Fruit fly (Drosophila melanogaster) whole organism, embryonic: ENCODE results near the gene Tim9b.

ENCODE experiments used
- Bdp1 ChIP-seq: fragments of 200-800 bp; sonication (Bioruptor generic); optimal IDR thresholded peaks from 3 replicates; lab custom pipeline; 2016; ENCODE audit warnings: missing biosample characterization, missing genetic modification characterization
- C15 ChIP-seq: fragments of 200-800 bp; sonication (Bioruptor generic); IDR thresholded peaks from 3 replicates; pipeline ENCODE4 v1.3.6; 2022; ENCODE audit warnings: missing biosample characterization, missing genetic modification characterization
- CG10565 ChIP-seq: fragments of 200-800 bp; sonication (Bioruptor generic); optimal IDR thresholded peaks from 3 replicates; lab custom pipeline; 2016; ENCODE audit warnings: missing biosample characterization, mild to moderate bottlenecking, missing genetic modification characterization
- CG10654 ChIP-seq: fragments of 200-800 bp; sonication (Bioruptor generic); optimal IDR thresholded peaks from 2 replicates; lab custom pipeline; 2016; ENCODE audit warnings: missing biosample characterization, missing genetic modification characterization
- CG12659 ChIP-seq: fragments of 200-800 bp; sonication (Bioruptor generic); optimal IDR thresholded peaks from 3 replicates; lab custom pipeline; 2017; ENCODE audit warnings: mild to moderate bottlenecking, missing biosample characterization, missing genetic modification reagents, missing genetic modification characterization
- CG13424 ChIP-seq: fragments of 200-800 bp; sonication (Bioruptor generic); optimal IDR thresholded peaks from 2 replicates; lab custom pipeline; 2019; ENCODE audit warnings: missing biosample characterization, mild to moderate bottlenecking, missing genetic modification characterization, moderate library complexity
- CG14710 ChIP-seq: fragments of 200-800 bp; sonication (Bioruptor generic); optimal IDR thresholded peaks from 3 replicates; lab custom pipeline; 2019; ENCODE audit warnings: missing biosample characterization, mild to moderate bottlenecking, missing genetic modification characterization, moderate library complexity
- CG15073 ChIP-seq: fragments of 200-800 bp; sonication (Bioruptor generic); optimal IDR thresholded peaks from 2 replicates; lab custom pipeline; 2016; ENCODE audit warnings: missing biosample characterization, missing genetic modification characterization
- CG15514 ChIP-seq: fragments of 200-800 bp; sonication (Bioruptor generic); optimal IDR thresholded peaks from 3 replicates; lab custom pipeline; 2017; ENCODE audit warnings: missing biosample characterization, missing genetic modification characterization, mild to moderate bottlenecking, moderate library complexity, missing genetic modification reagents
- CG17568 ChIP-seq: fragments of 200-800 bp; sonication (Bioruptor generic); optimal IDR thresholded peaks from 2 replicates; lab custom pipeline; 2018; ENCODE audit warnings: missing biosample characterization, mild to moderate bottlenecking, missing genetic modification characterization, moderate library complexity
- CG3281 ChIP-seq: fragments of 200-800 bp; sonication (Bioruptor generic); optimal IDR thresholded peaks from 3 replicates; lab custom pipeline; 2017; ENCODE audit warnings: missing biosample characterization, mild to moderate bottlenecking, missing genetic modification characterization
- CG7928 ChIP-seq: fragments of 200-800 bp; sonication (Bioruptor generic); optimal IDR thresholded peaks from 2 replicates; lab custom pipeline; 2017; ENCODE audit warnings: missing biosample characterization, mild to moderate bottlenecking, missing genetic modification characterization
- CG9215 ChIP-seq: fragments of 200-800 bp; sonication (Bioruptor generic); IDR thresholded peaks from 2 replicates; pipeline ENCODE4 v1.3.6; 2022; ENCODE audit warnings: missing biosample characterization, missing genetic modification characterization
- CG9797 ChIP-seq: fragments of 200-800 bp; sonication (Bioruptor generic); optimal IDR thresholded peaks from 3 replicates; lab custom pipeline; 2018; ENCODE audit warnings: missing biosample characterization, mild to moderate bottlenecking, missing genetic modification characterization
- CG9876 ChIP-seq: fragments of 200-800 bp; sonication (Bioruptor generic); optimal IDR thresholded peaks from 2 replicates; lab custom pipeline; 2016; ENCODE audit warnings: missing biosample characterization, missing genetic modification characterization
- CrebB ChIP-seq: fragments of 200-800 bp; sonication (Bioruptor generic); optimal IDR thresholded peaks from 3 replicates; lab custom pipeline; 2018; ENCODE audit warnings: missing biosample characterization, mild to moderate bottlenecking, missing genetic modification characterization
- E2f1 ChIP-seq: fragments of 200-800 bp; sonication (Bioruptor generic); IDR thresholded peaks from 2 replicates; pipeline ENCODE4 v1.3.6; 2022; ENCODE audit warnings: missing biosample characterization, missing genetic modification characterization
- GATAe ChIP-seq: fragments of 200-800 bp; sonication (Bioruptor generic); conservative IDR thresholded peaks from 2 replicates; pipeline ENCODE4 v1.3.6; 2022; ENCODE audit warnings: missing biosample characterization, missing genetic modification characterization
- HHEX ChIP-seq: fragments of 200-800 bp; sonication (Bioruptor generic); optimal IDR thresholded peaks from 3 replicates; lab custom pipeline; 2017; ENCODE audit warnings: missing biosample characterization, mild to moderate bottlenecking, missing genetic modification characterization, missing genetic modification reagents
- HLH3B ChIP-seq: fragments of 200-800 bp; sonication (Bioruptor generic); IDR thresholded peaks from 2 replicates; pipeline ENCODE4 v1.3.6; 2022; ENCODE audit warnings: missing biosample characterization, missing genetic modification characterization
- Optix ChIP-seq: fragments of 200-800 bp; sonication (Bioruptor generic); IDR thresholded peaks from 3 replicates; pipeline ENCODE4 v1.3.6; 2022; ENCODE audit warnings: missing biosample characterization, missing genetic modification characterization
- Rx ChIP-seq: fragments of 200-800 bp; sonication (Bioruptor generic); IDR thresholded peaks from 2 replicates; pipeline ENCODE4 v1.3.6; 2022; ENCODE audit warnings: missing biosample characterization, missing genetic modification characterization
- Sox100B ChIP-seq: fragments of 200-800 bp; sonication (Bioruptor generic); optimal IDR thresholded peaks from 3 replicates; lab custom pipeline; 2018; ENCODE audit warnings: missing biosample characterization, mild to moderate bottlenecking, missing genetic modification characterization
- TFAM ChIP-seq: fragments of 200-800 bp; sonication (Bioruptor generic); optimal IDR thresholded peaks from 2 replicates; lab custom pipeline; 2017; ENCODE audit warnings: missing biosample characterization, missing genetic modification characterization, inconsistent platforms
- Tbp ChIP-seq: fragments of >200 bp; optimal IDR thresholded peaks from 2 replicates; lab custom pipeline; 2018; ENCODE audit warnings: missing biosample characterization, missing genetic modification characterization
- YL-1 ChIP-seq: fragments of 200-800 bp; sonication (Bioruptor generic); optimal IDR thresholded peaks from 3 replicates; lab custom pipeline; 2017; ENCODE audit warnings: missing biosample characterization, mild to moderate bottlenecking, missing genetic modification characterization
- ase ChIP-seq: fragments of 200-800 bp; sonication (Bioruptor generic); IDR thresholded peaks from 3 replicates; pipeline ENCODE4 v1.3.6; 2022; ENCODE audit warnings: missing biosample characterization, missing genetic modification characterization
- br ChIP-seq: fragments of >200 bp; optimal IDR thresholded peaks from 2 replicates; lab custom pipeline; 2017
- btn ChIP-seq: fragments of 200-800 bp; sonication (Bioruptor generic); optimal IDR thresholded peaks from 2 replicates; lab custom pipeline; 2016; ENCODE audit warnings: missing biosample characterization, missing genetic modification characterization
- disco-r ChIP-seq: fragments of 200-800 bp; sonication (Bioruptor generic); optimal IDR thresholded peaks from 2 replicates; lab custom pipeline; 2016; ENCODE audit warnings: missing biosample characterization, missing genetic modification characterization
- eve ChIP-seq, 2 experiments: fragments of >200 bp; optimal IDR thresholded peaks; 2 replicates each; lab custom pipeline; 2017; ENCODE audit warnings: missing biosample characterization in 2 of 2, missing genetic modification characterization in 2 of 2
- exex ChIP-seq: fragments of 200-800 bp; sonication (Bioruptor generic); optimal IDR thresholded peaks from 4 replicates; lab custom pipeline; 2018; ENCODE audit warnings: missing biosample characterization, mild to moderate bottlenecking, missing genetic modification characterization, moderate library complexity
- fru ChIP-seq: fragments of >200 bp; optimal IDR thresholded peaks from 2 replicates; lab custom pipeline; 2017
- ftz-f1 ChIP-seq: fragments of 200-800 bp; sonication (Bioruptor generic); optimal IDR thresholded peaks from 2 replicates; lab custom pipeline; 2016; ENCODE audit warnings: missing biosample characterization, missing genetic modification characterization
- gce ChIP-seq: fragments of 200-800 bp; sonication (Bioruptor generic); IDR thresholded peaks from 3 replicates; pipeline ENCODE4 v1.3.6; 2022; ENCODE audit warnings: missing biosample characterization, missing genetic modification characterization
- gem ChIP-seq: fragments of 200-800 bp; sonication (Bioruptor generic); optimal IDR thresholded peaks from 2 replicates; lab custom pipeline; 2019; ENCODE audit warnings: missing biosample characterization, mild to moderate bottlenecking, missing genetic modification characterization, moderate library complexity
- grn ChIP-seq: fragments of 200-800 bp; sonication (Bioruptor generic); optimal IDR thresholded peaks from 3 replicates; lab custom pipeline; 2017; ENCODE audit warnings: missing biosample characterization, missing genetic modification characterization
- kay ChIP-seq: fragments of 200-800 bp; sonication (Bioruptor generic); optimal IDR thresholded peaks from 2 replicates; lab custom pipeline; 2016; ENCODE audit warnings: missing biosample characterization, missing genetic modification characterization
- kni ChIP-seq: fragments of 200-800 bp; sonication (Bioruptor generic); optimal IDR thresholded peaks from 3 replicates; lab custom pipeline; 2017; ENCODE audit warnings: mild to moderate bottlenecking, missing biosample characterization, missing genetic modification reagents, missing genetic modification characterization
- lmd ChIP-seq: fragments of 200-800 bp; sonication (Bioruptor generic); IDR thresholded peaks from 2 replicates; pipeline ENCODE4 v1.3.6; 2022; ENCODE audit warnings: missing biosample characterization, missing genetic modification characterization
- mam ChIP-seq: fragments of 200-800 bp; sonication (Bioruptor generic); optimal IDR thresholded peaks from 3 replicates; lab custom pipeline; 2016; ENCODE audit warnings: missing biosample characterization, missing genetic modification characterization
- mld ChIP-seq: fragments of 200-800 bp; sonication (Bioruptor generic); IDR thresholded peaks from 3 replicates; pipeline ENCODE4 v1.3.6; 2022; ENCODE audit warnings: missing biosample characterization, missing genetic modification characterization; ENCODE audit not compliant: partially characterized antibody
- nerfin-1 ChIP-seq: fragments of 200-800 bp; sonication (Bioruptor generic); optimal IDR thresholded peaks from 3 replicates; lab custom pipeline; 2019; ENCODE audit warnings: missing biosample characterization, mild to moderate bottlenecking, missing genetic modification characterization, moderate library complexity
- schlank ChIP-seq: fragments of 200-800 bp; sonication (Bioruptor generic); optimal IDR thresholded peaks from 2 replicates; lab custom pipeline; 2018; ENCODE audit warnings: missing biosample characterization, mild to moderate bottlenecking, missing genetic modification characterization
- sim ChIP-seq: fragments of 200-800 bp; sonication (Bioruptor generic); IDR thresholded peaks from 2 replicates; pipeline ENCODE4 v1.3.6; 2022; ENCODE audit warnings: missing biosample characterization, missing genetic modification characterization
- sob ChIP-seq: fragments of 200-800 bp; sonication (Bioruptor generic); IDR thresholded peaks from 2 replicates; pipeline ENCODE4 v1.3.6; 2022; ENCODE audit warnings: missing biosample characterization, missing genetic modification characterization
- stc ChIP-seq: fragments of 200-800 bp; sonication (Bioruptor generic); IDR thresholded peaks from 2 replicates; pipeline ENCODE4 v1.3.6; 2022; ENCODE audit warnings: missing biosample characterization, missing genetic modification characterization
- stwl ChIP-seq: fragments of 200-800 bp; sonication (Bioruptor generic); optimal IDR thresholded peaks from 3 replicates; lab custom pipeline; 2018; ENCODE audit warnings: missing biosample characterization, mild to moderate bottlenecking, missing genetic modification characterization, moderate library complexity
- trem ChIP-seq: fragments of 200-800 bp; optimal IDR thresholded peaks from 3 replicates; lab custom pipeline; 2019; ENCODE audit warnings: missing biosample characterization, mild to moderate bottlenecking, missing genetic modification characterization, moderate library complexity
- vnd ChIP-seq: fragments of 200-800 bp; sonication (Bioruptor generic); IDR thresholded peaks from 3 replicates; pipeline ENCODE4 v1.3.6; 2022; ENCODE audit warnings: missing biosample characterization, missing genetic modification characterization; ENCODE audit not compliant: partially characterized antibody
- zfh2 ChIP-seq: fragments of 200-800 bp; sonication (Bioruptor generic); optimal IDR thresholded peaks from 2 replicates; lab custom pipeline; 2016; ENCODE audit warnings: missing biosample characterization, missing genetic modification characterization

Gene Tim9b

dm6 chrX:19597684-19598363 lies 20.5 kb downstream of the Tim9b start, which contains the start of gene RpS10b (continued):
- TF ChIP-seq mam (GFP tag; lab: Kevin White, UChicago), result peak; percentile 19
- peak; percentile 56 for TF ChIP-seq ftz-f1 (GFP tag; lab: Kevin White, UChicago)
- TF ChIP-seq mld (GFP tag; lab: Robert Waterston, UW), result peak; percentile 74; the same call in 2 of the 3 replicates
- peak; percentile 39 for TF ChIP-seq Tbp (GFP tag; lab: Kevin White, UChicago)
- TF ChIP-seq stc (GFP tag; lab: Robert Waterston, UW), result peak; percentile 72; the same call in 1 of the 2 replicates
- TF ChIP-seq E2f1 (GFP tag; lab: Robert Waterston, UW), result peak; percentile 70
- peak; percentile 25; the same call in 1 of the 3 replicates for TF ChIP-seq C15 (GFP tag; lab: Robert Waterston, UW)
- peak; percentile 60 for TF ChIP-seq CG13424 (tag; lab: Kevin White, UChicago)
- peak; percentile 93 for TF ChIP-seq disco-r (GFP tag; lab: Kevin White, UChicago)
- TF ChIP-seq eve (GFP tag; optimal IDR thresholded peaks at IDR 0.05; lab: Kevin White, UChicago), result peak in 1 of 2 experiments; percentile 96
- TF ChIP-seq HLH3B (GFP tag; lab: Robert Waterston, UW), result peak; percentile 57
- TF ChIP-seq br, result no peak
- peak; percentile 29 for TF ChIP-seq CG10565
- peak; percentile 80 for TF ChIP-seq sim (GFP tag; lab: Robert Waterston, UW)
- peak; percentile 99 for TF ChIP-seq YL-1 (GFP tag; lab: Kevin White, UChicago)
- TF ChIP-seq TFAM (GFP tag; lab: Kevin White, UChicago), result peak; percentile 68
- TF ChIP-seq gce (GFP tag; lab: Robert Waterston, UW), result peak; percentile 87
- TF ChIP-seq GATAe (GFP tag; lab: Robert Waterston, UW), result no peak
- TF ChIP-seq CG9797 (GFP tag; lab: Kevin White, UChicago), result peak; percentile 86
- peak; percentile 96 for TF ChIP-seq kni (GFP tag; lab: Kevin White, UChicago)
- no peak for TF ChIP-seq CG15073 (GFP tag; lab: Kevin White, UChicago)
- peak; percentile 96 for TF ChIP-seq vnd (GFP tag; lab: Robert Waterston, UW)
- TF ChIP-seq trem, result peak; percentile 83
- TF ChIP-seq nerfin-1 (tag; lab: Kevin White, UChicago), result peak; percentile 88
- TF ChIP-seq fru (lab: Kevin White, UChicago), result no peak
- peak; percentile 79 for TF ChIP-seq zfh2 (GFP tag; lab: Kevin White, UChicago)
- peak; percentile 90 for TF ChIP-seq btn
- TF ChIP-seq CG15514, result peak; percentile 92
- TF ChIP-seq HHEX (GFP tag; lab: Kevin White, UChicago), result peak; percentile 95
- peak; percentile 76 for TF ChIP-seq stwl (tag; lab: Kevin White, UChicago)
- TF ChIP-seq Rx (GFP tag; lab: Robert Waterston, UW), result peak; percentile 81
- TF ChIP-seq Sox100B (GFP tag; lab: Kevin White, UChicago), result peak; percentile 95
- TF ChIP-seq CG9876 (GFP tag; lab: Kevin White, UChicago), result peak; percentile 89
- TF ChIP-seq ase, result peak; percentile 78
- TF ChIP-seq lmd (GFP tag; lab: Robert Waterston, UW), result peak; percentile 65
- peak; percentile 80 for TF ChIP-seq Bdp1 (GFP tag; lab: Kevin White, UChicago)
- TF ChIP-seq schlank (tag; lab: Kevin White, UChicago), result peak; percentile 91
- peak; percentile 96 for TF ChIP-seq CG12659 (GFP tag; lab: Kevin White, UChicago)
- peak; percentile 94 for TF ChIP-seq CrebB
- peak; percentile 76 for TF ChIP-seq sob (GFP tag; lab: Robert Waterston, UW)
- TF ChIP-seq exex, result peak; percentile 66
- TF ChIP-seq CG9215 (GFP tag; lab: Robert Waterston, UW), result peak; percentile 42
- TF ChIP-seq CG7928, result peak; percentile 67
- peak; percentile 94 for TF ChIP-seq CG17568 (GFP tag; lab: Kevin White, UChicago)
- peak; percentile 94 for TF ChIP-seq CG3281 (GFP tag; lab: Kevin White, UChicago)
- TF ChIP-seq CG14710, result peak; percentile 93
- TF ChIP-seq grn (GFP tag; lab: Kevin White, UChicago), result peak; percentile 79
- TF ChIP-seq Optix (GFP tag; lab: Robert Waterston, UW), result peak; percentile 78
- TF ChIP-seq CG10654 (GFP tag; lab: Kevin White, UChicago), result peak; percentile 83
- peak; percentile 38 for TF ChIP-seq kay
- TF ChIP-seq gem (tag; lab: Kevin White, UChicago), result peak; percentile 57
